Worm (Caenorhabditis elegans) whole organism, L4 larva: ENCODE data around the gene F16G10.14.
A peak's percentile ranks its signal among the peaks of the same experiment; 100 is the strongest.

Experiments used
- F10B5.3 ChIP-seq: sonication (generic microtip); optimal IDR thresholded peaks from 2 replicates; lab custom pipeline; 2016; ENCODE audit warnings: mild to moderate bottlenecking, missing genetic modification characterization, missing compliant biosample characterization
- F26F4.8 ChIP-seq: fragments of 200-800 bp; sonication (Bioruptor generic); conservative IDR thresholded peaks from 2 replicates; pipeline ENCODE4 v1.3.6; 2022; ENCODE audit warnings: missing genetic modification characterization, missing compliant biosample characterization
- F49E8.2 ChIP-seq: sonication (generic microtip); optimal IDR thresholded peaks from 2 replicates; lab custom pipeline; 2016; ENCODE audit warnings: missing compliant biosample characterization, mild to moderate bottlenecking, missing genetic modification characterization, borderline replicate concordance
- Y75B8A.6 ChIP-seq: fragments of 200-800 bp; sonication (Bioruptor generic); IDR thresholded peaks from 2 replicates; pipeline ENCODE4 v1.3.6; 2022; ENCODE audit warnings: missing genetic modification reagents, missing genetic modification characterization, missing compliant biosample characterization
- ZK546.5 ChIP-seq, 2 experiments: sonication (generic microtip); optimal IDR thresholded peaks; 2 replicates each; lab custom pipeline; 2017; ENCODE audit warnings: missing biosample characterization in 2 of 2, missing genetic modification characterization in 2 of 2
- aha-1 ChIP-seq: fragments of 150-350 bp; peaks from one replicate; lab custom pipeline; 2014; ENCODE audit warnings: missing biosample characterization, missing genetic modification characterization
- attf-4 ChIP-seq: sonication (generic microtip); optimal IDR thresholded peaks from 3 replicates; lab custom pipeline; 2017; ENCODE audit warnings: missing biosample characterization, missing genetic modification characterization
- ceh-28 ChIP-seq: fragments of 150-350 bp; optimal IDR thresholded peaks from 2 replicates; lab custom pipeline; 2014; ENCODE audit warnings: missing biosample characterization, missing genetic modification reagents, missing genetic modification characterization
- ceh-32 ChIP-seq: sonication (generic microtip); optimal IDR thresholded peaks from 2 replicates; lab custom pipeline; 2016; ENCODE audit warnings: mild to moderate bottlenecking, missing genetic modification characterization, missing compliant biosample characterization; ENCODE audit not compliant: poor library complexity
- ces-1 ChIP-seq: fragments of 150-350 bp; sonication (generic microtip); optimal IDR thresholded peaks from 4 replicates; lab custom pipeline; 2014; ENCODE audit warnings: missing biosample characterization, missing genetic modification reagents, missing genetic modification characterization
- ctbp-1 ChIP-seq: fragments of 200-800 bp; sonication (Bioruptor generic); IDR thresholded peaks from 2 replicates; pipeline ENCODE4 v1.3.6; 2022; ENCODE audit warnings: missing genetic modification reagents, missing genetic modification characterization, missing compliant biosample characterization
- daf-8 ChIP-seq: fragments of 200-800 bp; sonication (Bioruptor generic); IDR thresholded peaks from 2 replicates; pipeline ENCODE4 v1.3.6; 2022; ENCODE audit warnings: missing genetic modification characterization, missing compliant biosample characterization
- dmd-6 ChIP-seq: fragments of 200-800 bp; sonication (Bioruptor generic); IDR thresholded peaks from 2 replicates; pipeline ENCODE4 v1.3.6; 2022; ENCODE audit warnings: missing genetic modification reagents, missing genetic modification characterization, missing compliant biosample characterization
- egl-27 ChIP-seq: sonication (generic microtip); optimal IDR thresholded peaks from 3 replicates; lab custom pipeline; 2017; ENCODE audit warnings: missing biosample characterization, missing genetic modification reagents, missing genetic modification characterization
- fos-1 ChIP-seq: fragments of 150-350 bp; optimal IDR thresholded peaks from 2 replicates; lab custom pipeline; 2014; ENCODE audit warnings: missing biosample characterization, missing genetic modification characterization
- gei-8 ChIP-seq: fragments of 200-800 bp; sonication (Bioruptor generic); optimal IDR thresholded peaks from 2 replicates; lab custom pipeline; 2018; ENCODE audit warnings: mild to moderate bottlenecking, missing genetic modification characterization, missing compliant biosample characterization
- hlh-11 ChIP-seq: fragments of 200-800 bp; sonication (Bioruptor generic); optimal IDR thresholded peaks from 2 replicates; lab custom pipeline; 2018; ENCODE audit warnings: mild to moderate bottlenecking, missing genetic modification characterization, missing compliant biosample characterization
- hmg-1.1 ChIP-seq: fragments of 200-800 bp; sonication (Bioruptor generic); IDR thresholded peaks from 2 replicates; pipeline ENCODE4 v1.3.6; 2022; ENCODE audit warnings: missing genetic modification reagents, missing genetic modification characterization, missing compliant biosample characterization
- lin-1 ChIP-seq: fragments of 200-800 bp; sonication (Bioruptor generic); IDR thresholded peaks from 2 replicates; pipeline ENCODE4 v1.3.6; 2022; ENCODE audit warnings: missing genetic modification reagents, missing genetic modification characterization, missing compliant biosample characterization
- lin-15B ChIP-seq: fragments of 150-350 bp; sonication (generic microtip); optimal IDR thresholded peaks from 3 replicates; lab custom pipeline; 2014; ENCODE audit warnings: missing biosample characterization, missing genetic modification characterization
- lin-38 ChIP-seq: fragments of 200-800 bp; sonication (Bioruptor generic); IDR thresholded peaks from 2 replicates; pipeline ENCODE4 v1.3.6; 2022; ENCODE audit warnings: missing genetic modification reagents, missing genetic modification characterization, missing compliant biosample characterization
- lsy-2 ChIP-seq, 2 experiments: fragments of 150-350 bp in 1 of 2; sonication (generic microtip) in 1 of 2; optimal IDR thresholded peaks; 2 replicates each; lab custom pipeline; 2014 to 2017; ENCODE audit warnings: missing biosample characterization in 2 of 2, missing genetic modification characterization in 2 of 2
- madf-5 ChIP-seq, 2 experiments: fragments of 200-800 bp; sonication (Bioruptor generic); IDR thresholded peaks; 2 replicates each; pipeline ENCODE4 v1.3.6; 2022; ENCODE audit warnings: missing compliant biosample characterization in 2 of 2, missing genetic modification characterization in 2 of 2
- mxl-2 ChIP-seq: fragments of 200-800 bp; sonication (Bioruptor generic); conservative IDR thresholded peaks from 2 replicates; pipeline ENCODE4 v1.3.6; 2022; ENCODE audit warnings: missing genetic modification reagents, missing genetic modification characterization, missing compliant biosample characterization
- mxl-3 ChIP-seq: fragments of 200-800 bp; sonication (Bioruptor generic); optimal IDR thresholded peaks from 2 replicates; lab custom pipeline; 2018; ENCODE audit warnings: mild to moderate bottlenecking, missing genetic modification characterization, missing compliant biosample characterization
- nhr-10 ChIP-seq: fragments of 150-350 bp; optimal IDR thresholded peaks from 2 replicates; lab custom pipeline; 2014; ENCODE audit warnings: missing biosample characterization, missing genetic modification characterization
- nhr-102 ChIP-seq: sonication (generic microtip); optimal IDR thresholded peaks from 2 replicates; lab custom pipeline; 2016; ENCODE audit warnings: mild to moderate bottlenecking, missing genetic modification characterization, moderate library complexity, missing compliant biosample characterization
- nhr-111 ChIP-seq: fragments of 200-800 bp; sonication (Bioruptor generic); optimal IDR thresholded peaks from 2 replicates; lab custom pipeline; 2018; ENCODE audit warnings: mild to moderate bottlenecking, missing genetic modification characterization, missing compliant biosample characterization
- nhr-41 ChIP-seq: fragments of 200-800 bp; sonication (Bioruptor generic); IDR thresholded peaks from 2 replicates; pipeline ENCODE4 v1.3.6; 2022; ENCODE audit warnings: missing genetic modification reagents, missing genetic modification characterization, missing compliant biosample characterization
- nhr-42 ChIP-seq: fragments of 200-800 bp; sonication (Bioruptor generic); IDR thresholded peaks from 2 replicates; pipeline ENCODE4 v1.3.6; 2022; ENCODE audit warnings: missing genetic modification characterization, missing compliant biosample characterization
- rbr-2 ChIP-seq: sonication (generic microtip); optimal IDR thresholded peaks from 2 replicates; lab custom pipeline; 2016; ENCODE audit warnings: missing genotype, missing genetic modification characterization, missing compliant biosample characterization
- set-16 ChIP-seq: fragments of 200-800 bp; sonication (Bioruptor generic); IDR thresholded peaks from 2 replicates; pipeline ENCODE4 v1.3.6; 2022; ENCODE audit warnings: missing genetic modification reagents, missing genetic modification characterization, missing compliant biosample characterization
- snpc-4 ChIP-seq: fragments of 150-350 bp; optimal IDR thresholded peaks from 2 replicates; lab custom pipeline; 2014; ENCODE audit warnings: missing biosample characterization, missing genetic modification characterization
- tag-97 ChIP-seq: fragments of 200-800 bp; sonication (Bioruptor generic); IDR thresholded peaks from 2 replicates; pipeline ENCODE4 v1.3.6; 2022; ENCODE audit warnings: missing genetic modification characterization, missing compliant biosample characterization
- unc-62 ChIP-seq, 3 experiments: fragments of 150-350 bp in 1 of 3; sonication (generic microtip); optimal IDR thresholded peaks in 2 of 3; peaks in 1 of 3; 1 replicate in 1 of 3; 2 replicates in 2 of 3; lab custom pipeline; 2014 to 2017; ENCODE audit warnings: missing biosample characterization in 3 of 3, missing genetic modification characterization in 3 of 3, missing genetic modification reagents in 3 of 3, missing genotype in 1 of 3
- vab-7 ChIP-seq: fragments of 200-800 bp; sonication (Bioruptor generic); IDR thresholded peaks from 2 replicates; pipeline ENCODE4 v1.3.6; 2022; ENCODE audit warnings: missing genetic modification reagents, missing genetic modification characterization, missing compliant biosample characterization
- zfp-3 ChIP-seq: fragments of 200-800 bp; sonication (Bioruptor generic); conservative IDR thresholded peaks from 2 replicates; pipeline ENCODE4 v1.3.6; 2022; ENCODE audit warnings: missing genetic modification reagents, missing genetic modification characterization, missing compliant biosample characterization
- ztf-11 ChIP-seq: fragments of 150-350 bp; optimal IDR thresholded peaks from 2 replicates; lab custom pipeline; 2014; ENCODE audit warnings: missing biosample characterization, missing genetic modification characterization
- ztf-7 ChIP-seq: fragments of 150-350 bp; optimal IDR thresholded peaks from 2 replicates; lab custom pipeline; 2014; ENCODE audit warnings: missing biosample characterization, missing genetic modification characterization

Gene F16G10.14

DNA sequence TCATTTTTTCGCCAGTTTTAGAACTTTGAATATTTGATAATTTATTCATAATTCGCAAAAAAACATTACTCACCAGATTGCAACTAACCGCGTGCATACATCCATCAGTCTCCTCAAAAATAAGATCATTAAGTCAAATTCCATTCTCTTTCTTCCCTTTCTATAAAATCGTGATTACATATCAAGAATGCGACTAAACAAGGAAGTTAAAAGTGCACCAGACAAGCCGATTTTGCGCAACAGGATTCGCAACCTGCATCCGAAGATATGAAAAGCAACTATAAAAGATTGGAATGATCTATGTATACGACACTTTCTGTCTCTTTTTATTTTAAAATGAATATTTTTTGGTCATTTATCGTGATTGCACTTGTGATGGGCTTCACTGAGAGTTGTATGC, 29.8 kb downstream of the F16G10.14 start, which contains the start of gene hpo-25:
Gene hpo-25, plus strand, starts transcription at position 301 of the 400 bp plus-strand sequence.
- TF ChIP-seq aha-1 (tag; lab: Kevin White, UChicago) = peak; percentile 6
- no peak for TF ChIP-seq mxl-3 (GFP tag; lab: Kevin White, UChicago)

DNA sequence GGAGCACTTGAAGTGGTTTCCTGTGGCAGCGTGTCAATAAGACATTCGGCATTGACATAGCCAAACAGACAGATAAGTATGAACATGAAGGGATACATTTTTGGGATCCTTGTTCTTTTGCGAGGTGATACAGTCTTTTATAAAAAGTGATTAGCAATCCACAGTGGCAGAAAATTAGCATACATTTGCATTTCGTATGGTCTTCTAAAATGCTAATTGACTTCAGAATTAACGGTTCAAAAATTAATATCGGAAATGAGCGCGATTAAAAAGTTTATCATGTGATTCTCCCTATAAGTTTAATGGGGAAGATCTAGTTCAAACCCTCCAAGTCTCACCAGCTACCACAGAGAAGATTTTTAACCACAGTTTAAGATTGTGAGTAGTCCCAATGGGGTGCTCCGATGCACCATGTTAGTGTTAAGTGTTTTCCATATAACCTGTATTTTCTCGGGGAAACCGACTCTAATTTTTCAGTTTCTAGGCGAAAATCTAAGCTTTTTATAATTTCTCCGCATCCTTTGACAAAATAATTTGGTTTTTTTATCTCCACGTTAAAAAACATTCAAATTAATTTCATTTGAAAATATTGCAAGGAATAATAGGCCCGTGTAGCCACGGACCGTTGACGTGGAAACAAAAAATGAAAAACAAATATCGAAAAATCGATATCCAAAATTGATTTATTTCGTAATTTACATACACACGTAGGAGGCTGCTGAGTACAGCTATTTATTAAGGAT, 32.0 kb downstream of the F16G10.14 start, which contains the start of the genes F43C11.12 and F16G10.5:
Gene F43C11.12, minus strand, starts transcription at position 101 of the 743 bp plus-strand sequence.
Gene F16G10.5, plus strand, starts transcription at position 693 of the 743 bp plus-strand sequence.
- no peak for TF ChIP-seq F26F4.8 (GFP tag; lab: Robert Waterston, UW)
- TF ChIP-seq unc-62 (GFP tag; optimal IDR thresholded peaks at IDR 0.05 in 1 of 2; lab: Kevin White, UChicago) = peak in 1 of 2 experiments; percentile 32
- TF ChIP-seq unc-62 (tag; optimal IDR thresholded peaks at IDR 0.05; lab: Kevin White, UChicago) = no peak

DNA sequence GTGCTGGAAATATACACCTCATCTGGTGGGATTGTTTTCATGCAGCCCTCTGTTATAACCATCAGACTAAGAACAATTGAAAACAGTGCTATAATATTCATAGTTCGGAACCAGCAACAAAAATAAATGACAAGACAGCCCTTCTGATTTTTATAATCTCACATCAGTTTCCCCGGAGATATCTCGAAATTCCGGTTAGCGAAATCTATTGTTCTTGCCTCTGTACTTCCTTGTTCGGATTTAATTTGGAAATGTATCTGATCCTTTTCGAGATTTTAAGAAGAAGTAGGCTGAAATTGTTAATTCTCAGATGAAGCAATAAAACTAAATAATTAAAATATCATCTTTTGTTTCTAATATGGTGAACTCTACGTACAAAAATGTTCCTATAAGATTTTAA, 35.1 kb downstream of the F16G10.14 start, which contains the start of gene F43C11.11:
Gene F43C11.11, minus strand, starts transcription at position 101 of the 400 bp plus-strand sequence.
- TF ChIP-seq F49E8.2 = no peak
- no peak for TF ChIP-seq zfp-3 (GFP tag; lab: Robert Waterston, UW)
- no peak for TF ChIP-seq rbr-2 (tag; lab: Kevin White, UChicago)
- TF ChIP-seq ceh-32 = no peak
- TF ChIP-seq nhr-10 (tag; lab: Kevin White, UChicago) = no peak
- TF ChIP-seq ZK546.5 (tag; optimal IDR thresholded peaks at IDR 0.05; lab: Kevin White, UChicago) = no peak

DNA sequence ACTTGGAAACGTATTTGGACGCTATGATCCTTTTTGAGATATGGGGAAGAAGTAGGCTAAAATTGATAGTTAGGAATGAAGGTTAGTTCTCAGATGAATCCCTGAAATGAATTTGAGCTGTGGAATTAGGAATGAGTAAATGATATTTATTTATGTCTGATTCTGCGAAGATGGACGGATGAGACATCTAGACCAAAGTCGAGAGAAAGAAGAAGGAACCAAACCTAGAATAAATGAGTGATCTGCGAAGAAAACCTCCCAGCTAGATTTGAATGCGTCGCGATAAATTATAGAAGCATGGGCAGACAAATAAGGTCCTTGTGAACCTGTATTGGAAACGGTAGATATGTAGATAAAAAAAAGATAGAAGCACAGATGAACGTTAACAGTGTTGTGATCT, 38.8 kb downstream of the F16G10.14 start, which contains the start of gene F43C11.16:
Gene F43C11.16, minus strand, starts transcription at position 101 of the 400 bp plus-strand sequence.
- no peak for TF ChIP-seq nhr-102

DNA sequence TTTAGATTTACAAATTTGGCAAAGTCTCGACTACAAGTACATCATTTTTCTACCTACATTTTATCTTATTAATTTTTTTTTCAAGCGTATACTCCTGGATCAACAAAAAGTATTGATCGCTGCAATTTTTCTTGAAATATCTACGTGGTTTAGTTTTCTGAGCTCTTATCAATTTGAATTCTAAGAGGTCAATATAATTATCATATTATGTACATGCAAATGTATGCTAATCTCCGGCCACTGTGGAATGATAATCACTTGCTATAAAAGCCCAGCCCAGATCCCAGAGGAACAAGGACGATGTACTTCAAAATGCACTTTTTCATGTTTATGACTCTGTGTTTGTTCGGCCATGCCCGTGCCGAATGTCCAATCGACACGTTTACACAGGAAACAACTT, 42.0 kb downstream of the F16G10.14 start, which contains the start of gene F43C11.1:
Gene F43C11.1, plus strand, starts transcription at position 301 of the 400 bp plus-strand sequence.
- no peak for TF ChIP-seq lin-1 (GFP tag; lab: Robert Waterston, UW)
- no peak for TF ChIP-seq nhr-111 (GFP tag; lab: Kevin White, UChicago)
- no peak for TF ChIP-seq F49E8.2
- TF ChIP-seq ztf-7 (tag; lab: Kevin White, UChicago) = no peak
- TF ChIP-seq ces-1 (GFP tag; lab: Kevin White, UChicago) = no peak
- TF ChIP-seq lin-15B (tag; lab: Kevin White, UChicago) = no peak
- TF ChIP-seq egl-27 (tag; lab: Kevin White, UChicago) = no peak
- no peak for TF ChIP-seq daf-8 (GFP tag; lab: Robert Waterston, UW)
- TF ChIP-seq mxl-3 (GFP tag; lab: Kevin White, UChicago) = no peak
- no peak for TF ChIP-seq ztf-11 (tag; lab: Kevin White, UChicago)
- TF ChIP-seq fos-1 (tag; lab: Kevin White, UChicago) = no peak
- TF ChIP-seq snpc-4 (tag; lab: Kevin White, UChicago) = no peak
- TF ChIP-seq lsy-2 (tag; optimal IDR thresholded peaks at IDR 0.05; lab: Kevin White, UChicago) = no peak
- no peak for TF ChIP-seq nhr-102
- no peak for TF ChIP-seq vab-7
- no peak for TF ChIP-seq Y75B8A.6 (GFP tag; lab: Robert Waterston, UW)
- no peak for TF ChIP-seq F26F4.8 (GFP tag; lab: Robert Waterston, UW)
- TF ChIP-seq dmd-6 (GFP tag; lab: Robert Waterston, UW) = no peak
- no peak for TF ChIP-seq set-16 (GFP tag; lab: Robert Waterston, UW)
- TF ChIP-seq nhr-41 (GFP tag; lab: Robert Waterston, UW) = no peak

DNA sequence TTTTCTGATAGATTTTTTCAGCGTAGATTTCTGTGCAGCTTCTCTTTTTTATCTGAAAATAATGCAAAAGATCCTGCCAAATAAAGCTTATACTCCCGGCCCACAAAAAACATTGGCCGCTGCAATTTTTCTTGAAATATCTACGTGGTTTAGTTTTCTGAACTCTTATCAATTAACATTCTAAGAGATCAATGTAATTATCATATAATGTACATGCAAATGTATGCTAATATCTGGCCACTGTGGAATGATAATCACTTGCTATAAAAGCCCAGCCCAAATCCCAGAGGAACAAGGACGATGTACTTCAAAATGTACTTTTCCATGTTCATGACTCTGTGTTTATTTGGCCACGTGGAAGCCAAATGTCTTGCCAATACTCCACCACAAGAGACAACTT, 44.3 kb downstream of the F16G10.14 start, which contains the start of gene F43C11.2:
Gene F43C11.2, plus strand, starts transcription at position 301 of the 400 bp plus-strand sequence.
- no peak for TF ChIP-seq madf-5 (GFP tag; IDR thresholded peaks at IDR 0.05; lab: Robert Waterston, UW)
- TF ChIP-seq daf-8 (GFP tag; lab: Robert Waterston, UW) = no peak
- no peak for TF ChIP-seq nhr-42 (GFP tag; lab: Robert Waterston, UW)
- no peak for TF ChIP-seq hlh-11 (tag; lab: Kevin White, UChicago)
- no peak for TF ChIP-seq ceh-28
- no peak for TF ChIP-seq F26F4.8 (GFP tag; lab: Robert Waterston, UW)
- no peak for TF ChIP-seq mxl-2
- no peak for TF ChIP-seq hmg-1.1 (GFP tag; lab: Robert Waterston, UW)
- TF ChIP-seq lin-38 (GFP tag; lab: Robert Waterston, UW) = no peak
- TF ChIP-seq attf-4 (tag; lab: Kevin White, UChicago) = no peak
- TF ChIP-seq F10B5.3 (tag; lab: Kevin White, UChicago) = no peak
- no peak for TF ChIP-seq lin-1 (GFP tag; lab: Robert Waterston, UW)
- no peak for TF ChIP-seq ztf-7 (tag; lab: Kevin White, UChicago)
- no peak for TF ChIP-seq gei-8
- no peak for TF ChIP-seq ctbp-1 (GFP tag; lab: Robert Waterston, UW)
- TF ChIP-seq tag-97 (GFP tag; lab: Robert Waterston, UW) = no peak
